Worm (Caenorhabditis elegans) whole organism, late embryonic: ENCODE results near the gene K02E11.6.

ENCODE experiments used
- F13H6.1 ChIP-seq: sonication (generic microtip); optimal IDR thresholded peaks from 2 replicates; lab custom pipeline; 2016; ENCODE audit warnings: missing genetic modification characterization, missing compliant biosample characterization
- Y22D7AL.16 ChIP-seq: sonication (generic microtip); optimal IDR thresholded peaks from 2 replicates; lab custom pipeline; 2016; ENCODE audit warnings: missing genetic modification characterization, missing compliant biosample characterization
- ama-1 ChIP-seq: fragments of 150-350 bp; optimal IDR thresholded peaks from 2 replicates; lab custom pipeline; 2014
- ceh-45 ChIP-seq: fragments of 200-800 bp; sonication (Bioruptor generic); IDR thresholded peaks from 2 replicates; pipeline ENCODE4 v1.3.6; 2022; ENCODE audit warnings: missing genetic modification reagents, missing genetic modification characterization, missing compliant biosample characterization
- hlh-15 ChIP-seq: sonication (generic microtip); optimal IDR thresholded peaks from 2 replicates; lab custom pipeline; 2016; ENCODE audit warnings: missing genetic modification characterization, missing compliant biosample characterization
- madf-2 ChIP-seq: sonication (generic microtip); optimal IDR thresholded peaks from 2 replicates; lab custom pipeline; 2017; ENCODE audit warnings: missing genetic modification characterization, missing compliant biosample characterization
- pax-1 ChIP-seq: fragments of 150-350 bp; optimal IDR thresholded peaks from 2 replicates; lab custom pipeline; 2014; ENCODE audit warnings: missing biosample characterization, missing genetic modification characterization
- tbx-2 ChIP-seq: sonication (generic microtip); optimal IDR thresholded peaks from 2 replicates; lab custom pipeline; 2016; ENCODE audit warnings: missing genetic modification characterization, missing compliant biosample characterization

ce11 chrV:14289363-14289762 is 40.8 kb downstream of the K02E11.6 start, which contains the start of gene F14D7.1:
- TF ChIP-seq F13H6.1 (tag; lab: Kevin White, UChicago) (no peak), ama-1 (lab: Kevin White, UChicago) (no peak), tbx-2 (tag; lab: Kevin White, UChicago) (no peak), Y22D7AL.16 (tag; lab: Kevin White, UChicago) (no peak), pax-1 (tag; lab: Kevin White, UChicago) (no peak), madf-2 (no peak), hlh-15 (no peak), ceh-45 (GFP tag; lab: Robert Waterston, UW) (no peak)
